Worm (Caenorhabditis elegans) whole organism, young adult: ENCODE measurements around the gene dhs-20.

Source experiments
- B0035.1 ChIP-seq: sonication (generic microtip); optimal IDR thresholded peaks from 2 replicates; lab custom pipeline; 2016; ENCODE audit warnings: missing genetic modification characterization, mild to moderate bottlenecking, missing compliant biosample characterization, missing genotype, missing genetic modification reagents
- F22D6.2 ChIP-seq: sonication (generic microtip); optimal IDR thresholded peaks from 2 replicates; lab custom pipeline; 2016; ENCODE audit warnings: mild to moderate bottlenecking, missing genetic modification characterization, missing compliant biosample characterization
- F33H1.4 ChIP-seq: fragments of 200-800 bp; sonication (Bioruptor generic); IDR thresholded peaks from 2 replicates; pipeline ENCODE4 v1.3.6; 2022; ENCODE audit warnings: missing genetic modification reagents, missing genetic modification characterization, missing compliant biosample characterization
- F49E8.2 ChIP-seq: sonication (generic microtip); optimal IDR thresholded peaks from 3 replicates; lab custom pipeline; 2017; ENCODE audit warnings: missing genetic modification characterization, mild to moderate bottlenecking, missing compliant biosample characterization, antibody characterized with exemption, moderate library complexity; ENCODE audit not compliant: insufficient read depth
- F57C9.4 ChIP-seq: sonication (generic microtip); optimal IDR thresholded peaks from 2 replicates; lab custom pipeline; 2017; ENCODE audit warnings: mild to moderate bottlenecking, missing genetic modification characterization, missing compliant biosample characterization
- K12H6.12 ChIP-seq: fragments of 200-800 bp; sonication (Bioruptor generic); optimal IDR thresholded peaks from 2 replicates; lab custom pipeline; 2018; ENCODE audit warnings: mild to moderate bottlenecking, missing genetic modification characterization, missing compliant biosample characterization
- Y53F4B.3 ChIP-seq: fragments of 200-800 bp; sonication (Bioruptor generic); IDR thresholded peaks from 2 replicates; pipeline ENCODE4 v1.3.6; 2022; ENCODE audit warnings: missing genetic modification reagents, missing genetic modification characterization, missing compliant biosample characterization
- Y67H2A.10 ChIP-seq: fragments of 200-800 bp; sonication (Bioruptor generic); conservative IDR thresholded peaks from 2 replicates; pipeline ENCODE4 v1.3.6; 2022; ENCODE audit warnings: missing genetic modification reagents, missing genetic modification characterization, missing compliant biosample characterization
- ZK185.1 ChIP-seq: sonication (generic microtip); optimal IDR thresholded peaks from 2 replicates; lab custom pipeline; 2016; ENCODE audit warnings: mild to moderate bottlenecking, missing genetic modification characterization, missing compliant biosample characterization; ENCODE audit not compliant: poor library complexity, severe bottlenecking
- akir-1 ChIP-seq: fragments of 200-800 bp; sonication (Bioruptor generic); optimal IDR thresholded peaks from 2 replicates; lab custom pipeline; 2018; ENCODE audit warnings: mild to moderate bottlenecking, missing genetic modification characterization, moderate library complexity, missing compliant biosample characterization
- ama-1 ChIP-seq, 3 experiments: fragments of 150-350 bp in 1 of 3; sonication (generic microtip) in 2 of 3; optimal IDR thresholded peaks; 2 replicates each; lab custom pipeline; 2014 to 2018; ENCODE audit warnings: missing biosample characterization in 2 of 3, missing genetic modification characterization in 2 of 3, missing genetic modification reagents in 2 of 3
- attf-3 ChIP-seq: fragments of 200-800 bp; sonication (Bioruptor generic); conservative IDR thresholded peaks from 2 replicates; pipeline ENCODE4 v1.3.6; 2022; ENCODE audit warnings: missing genetic modification reagents, missing genetic modification characterization, missing compliant biosample characterization
- attf-6 ChIP-seq: fragments of 200-800 bp; sonication (Bioruptor generic); IDR thresholded peaks from 2 replicates; pipeline ENCODE4 v1.3.6; 2022; ENCODE audit warnings: missing genetic modification reagents, missing genetic modification characterization, missing compliant biosample characterization
- bed-1 ChIP-seq: fragments of 200-800 bp; sonication (Bioruptor generic); IDR thresholded peaks from 2 replicates; pipeline ENCODE4 v1.3.6; 2022; ENCODE audit warnings: missing genetic modification reagents, missing genetic modification characterization, missing compliant biosample characterization
- ceh-79 ChIP-seq: sonication (generic microtip); optimal IDR thresholded peaks from 2 replicates; lab custom pipeline; 2017; ENCODE audit warnings: mild to moderate bottlenecking, missing genetic modification characterization, missing compliant biosample characterization
- die-1 ChIP-seq: sonication (generic microtip); optimal IDR thresholded peaks from 2 replicates; lab custom pipeline; 2016; ENCODE audit warnings: missing genotype, mild to moderate bottlenecking, missing genetic modification characterization, missing compliant biosample characterization
- efl-1 ChIP-seq: fragments of 150-350 bp; optimal IDR thresholded peaks from 2 replicates; lab custom pipeline; 2014; ENCODE audit warnings: missing biosample characterization, missing genetic modification reagents, missing genetic modification characterization
- egrh-3 ChIP-seq: fragments of 200-800 bp; sonication (Bioruptor generic); IDR thresholded peaks from 2 replicates; pipeline ENCODE4 v1.3.6; 2022; ENCODE audit warnings: missing genetic modification reagents, missing genetic modification characterization, missing compliant biosample characterization
- hmg-1.2 ChIP-seq: fragments of 200-800 bp; sonication (Bioruptor generic); IDR thresholded peaks from 2 replicates; pipeline ENCODE4 v1.3.6; 2022; ENCODE audit warnings: missing genetic modification reagents, missing genetic modification characterization, missing compliant biosample characterization
- hmg-20 ChIP-seq: fragments of 200-800 bp; sonication (Bioruptor generic); IDR thresholded peaks from 2 replicates; pipeline ENCODE4 v1.3.6; 2022; ENCODE audit warnings: missing genetic modification reagents, missing genetic modification characterization, missing compliant biosample characterization
- let-526 ChIP-seq: fragments of 200-800 bp; sonication (Bioruptor generic); IDR thresholded peaks from 2 replicates; pipeline ENCODE4 v1.3.6; 2022; ENCODE audit warnings: missing genetic modification reagents, missing genetic modification characterization, missing compliant biosample characterization
- lin-26 ChIP-seq: fragments of 200-800 bp; sonication (Bioruptor generic); IDR thresholded peaks from 2 replicates; pipeline ENCODE4 v1.3.6; 2022; ENCODE audit warnings: missing genetic modification reagents, missing genetic modification characterization, missing compliant biosample characterization
- lin-35 ChIP-seq, 3 experiments: fragments of 150-350 bp in 2 of 3; sonication (generic microtip) in 1 of 3; optimal IDR thresholded peaks; 2 replicates each; lab custom pipeline; 2014 to 2018; ENCODE audit warnings: missing biosample characterization in 3 of 3, missing genetic modification characterization in 3 of 3, missing genetic modification reagents in 3 of 3
- lin-40 ChIP-seq: sonication (generic microtip); optimal IDR thresholded peaks from 2 replicates; lab custom pipeline; 2016; ENCODE audit warnings: missing genetic modification characterization, mild to moderate bottlenecking, missing compliant biosample characterization, missing genotype, missing genetic modification reagents
- lin-54 ChIP-seq: fragments of 200-800 bp; sonication (Bioruptor generic); optimal IDR thresholded peaks from 2 replicates; lab custom pipeline; 2018; ENCODE audit warnings: mild to moderate bottlenecking, missing genetic modification characterization, missing compliant biosample characterization
- madf-6 ChIP-seq: fragments of 200-800 bp; sonication (Bioruptor generic); IDR thresholded peaks from 2 replicates; pipeline ENCODE4 v1.3.6; 2022; ENCODE audit warnings: missing genetic modification reagents, missing genetic modification characterization, missing compliant biosample characterization
- mcd-1 ChIP-seq: fragments of 200-800 bp; sonication (Bioruptor generic); IDR thresholded peaks from 2 replicates; pipeline ENCODE4 v1.3.6; 2022; ENCODE audit warnings: missing genetic modification reagents, missing genetic modification characterization, missing compliant biosample characterization
- nfya-1 ChIP-seq: sonication (generic microtip); optimal IDR thresholded peaks from 2 replicates; lab custom pipeline; 2017; ENCODE audit warnings: antibody characterized with exemption, missing compliant biosample characterization, missing genetic modification characterization, borderline replicate concordance; ENCODE audit not compliant: insufficient read depth
- nhr-27 ChIP-seq: fragments of 200-800 bp; sonication (Bioruptor generic); optimal IDR thresholded peaks from 2 replicates; lab custom pipeline; 2018; ENCODE audit warnings: mild to moderate bottlenecking, missing genetic modification characterization, moderate library complexity, missing compliant biosample characterization
- nhr-80 ChIP-seq: sonication (generic microtip); optimal IDR thresholded peaks from 2 replicates; lab custom pipeline; 2016; ENCODE audit warnings: missing genetic modification characterization, missing compliant biosample characterization
- pha-4 ChIP-seq: fragments of 150-350 bp; sonication (generic microtip); optimal IDR thresholded peaks from 2 replicates; lab custom pipeline; 2014; ENCODE audit warnings: missing biosample characterization, missing genetic modification reagents, missing genetic modification characterization
- rcor-1 ChIP-seq: fragments of 200-800 bp; sonication (Bioruptor generic); IDR thresholded peaks from 2 replicates; pipeline ENCODE4 v1.3.6; 2022; ENCODE audit warnings: missing genetic modification reagents, missing genetic modification characterization, missing compliant biosample characterization
- rec-8 ChIP-seq, 2 experiments: sonication (generic microtip); optimal IDR thresholded peaks; 2 replicates each; lab custom pipeline; 2016; ENCODE audit warnings: mild to moderate bottlenecking in 2 of 2, missing genetic modification characterization in 2 of 2, missing genetic modification reagents in 2 of 2, missing genotype in 2 of 2, missing biosample characterization in 1 of 2, missing compliant biosample characterization in 1 of 2, moderate library complexity in 1 of 2
- repo-1 ChIP-seq: sonication (generic microtip); optimal IDR thresholded peaks from 2 replicates; lab custom pipeline; 2017; ENCODE audit warnings: mild to moderate bottlenecking, missing genetic modification characterization, missing compliant biosample characterization
- snpc-1.1 ChIP-seq: sonication (generic microtip); optimal IDR thresholded peaks from 2 replicates; lab custom pipeline; 2017; ENCODE audit warnings: missing genetic modification characterization, mild to moderate bottlenecking, missing compliant biosample characterization, antibody characterized with exemption, moderate library complexity, missing genotype, missing genetic modification reagents; ENCODE audit not compliant: insufficient read depth
- snpc-4 ChIP-seq, 5 experiments: fragments of 150-350 bp in 1 of 5; sonication (generic microtip) in 4 of 5; optimal IDR thresholded peaks; 2 replicates each; lab custom pipeline; 2014 to 2018; ENCODE audit warnings: missing genetic modification characterization in 5 of 5, missing biosample characterization in 3 of 5, antibody characterized with exemption in 2 of 5, mild to moderate bottlenecking in 2 of 5, missing compliant biosample characterization in 2 of 5, missing genotype in 2 of 5, moderate library complexity in 2 of 5, missing genetic modification reagents in 1 of 5
- somi-1 ChIP-seq: fragments of 200-800 bp; sonication (Bioruptor generic); optimal IDR thresholded peaks from 2 replicates; lab custom pipeline; 2018; ENCODE audit warnings: mild to moderate bottlenecking, missing genetic modification characterization, missing compliant biosample characterization
- tlf-1 ChIP-seq: fragments of 200-800 bp; sonication (Bioruptor generic); optimal IDR thresholded peaks from 2 replicates; lab custom pipeline; 2018; ENCODE audit warnings: mild to moderate bottlenecking, missing genetic modification characterization, missing compliant biosample characterization
- unc-130 ChIP-seq: sonication (generic microtip); optimal IDR thresholded peaks from 2 replicates; lab custom pipeline; 2016; ENCODE audit warnings: missing genetic modification reagents, missing genetic modification characterization, missing compliant biosample characterization
- ztf-26 ChIP-seq: sonication (generic microtip); optimal IDR thresholded peaks from 2 replicates; lab custom pipeline; 2017; ENCODE audit warnings: missing genetic modification characterization, missing compliant biosample characterization
- ztf-3 ChIP-seq: fragments of 200-800 bp; sonication (Bioruptor generic); optimal IDR thresholded peaks from 2 replicates; lab custom pipeline; 2018; ENCODE audit warnings: mild to moderate bottlenecking, missing genetic modification characterization, missing compliant biosample characterization

The dhs-20 gene

DNA sequence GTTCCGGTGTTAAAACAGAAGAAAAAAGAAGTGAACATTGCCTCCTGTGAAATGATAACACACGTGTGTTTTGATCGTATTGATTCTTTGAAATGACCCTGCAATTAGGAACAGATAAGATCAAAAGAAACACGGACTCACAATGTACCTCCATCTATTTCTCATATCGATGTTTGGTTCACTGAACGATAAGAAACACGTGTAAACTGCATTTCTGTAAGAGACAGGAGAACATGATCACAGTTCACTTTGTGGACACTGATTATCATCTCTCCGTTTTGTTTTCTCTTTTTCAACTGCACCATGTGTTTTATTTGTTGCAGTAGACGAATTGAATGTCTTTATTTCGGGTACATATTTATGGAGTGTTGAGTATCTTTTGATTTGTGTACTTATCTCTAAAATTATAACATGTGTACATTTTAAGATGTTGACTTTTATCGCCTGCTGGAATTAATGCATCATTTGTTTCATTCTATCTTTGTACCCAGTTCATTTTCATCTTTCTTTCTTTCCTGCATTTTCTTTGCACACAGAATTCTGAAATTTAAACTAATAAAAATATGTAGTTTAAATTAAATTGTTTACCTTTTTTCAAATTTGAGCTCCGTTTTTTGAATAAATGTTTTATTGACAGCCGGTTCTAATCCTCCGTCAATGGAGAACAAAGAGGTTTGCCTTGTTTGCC lies 31.4 kb downstream of the dhs-20 start, which contains the start of the genes H12C20.7 and nhr-68 (continued):
- TF ChIP-seq egrh-3 (GFP tag; lab: Robert Waterston, UW) (no peak), ztf-3 (peak; percentile 50), lin-54 (GFP tag; lab: Kevin White, UChicago) (peak; percentile 60), snpc-1.1 (no peak), somi-1 (GFP tag; lab: Kevin White, UChicago) (peak; percentile 97), mcd-1 (GFP tag; lab: Robert Waterston, UW) (0 out of 2 replicates have a peak, but pooled peaks have one; percentile 21), Y67H2A.10 (GFP tag; lab: Robert Waterston, UW) (no peak), F49E8.2 (tag; lab: Kevin White, UChicago) (no peak)

DNA sequence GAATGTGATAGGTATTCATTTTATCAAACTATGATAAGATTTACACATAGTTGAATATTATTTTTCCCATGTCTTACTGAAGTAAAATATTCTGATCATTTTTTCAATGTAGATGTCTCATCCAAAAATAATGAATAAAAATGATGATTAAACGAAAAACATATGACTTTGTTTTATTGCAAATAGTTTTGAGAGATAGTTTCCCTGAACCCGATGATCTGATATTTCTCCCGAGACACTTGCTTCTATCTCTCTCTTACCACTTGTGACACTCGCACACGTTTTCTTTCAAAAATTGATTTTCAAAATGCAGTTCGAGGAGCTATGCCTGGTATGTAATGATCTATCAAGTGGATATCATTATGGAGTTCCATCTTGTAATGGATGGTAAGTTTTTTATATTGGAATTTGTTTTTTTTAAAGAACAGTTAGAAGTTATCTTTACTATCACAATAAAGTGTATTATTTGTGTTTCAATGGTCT lies 34.2 kb downstream of the dhs-20 start, which contains the start of the genes nhr-101 and pms-2:
nhr-101 (plus strand) TSS at position 308 of the 483 bp plus-strand sequence.
pms-2 (minus strand) TSS at position 433 of the 483 bp plus-strand sequence.
- TF ChIP-seq F22D6.2 (no peak), nhr-80 (tag; lab: Kevin White, UChicago) (peak; percentile 5), lin-26 (GFP tag; lab: Robert Waterston, UW) (no peak), rec-8 (tag; optimal IDR thresholded peaks at IDR 0.05; lab: Kevin White, UChicago) (no peak), die-1 (tag; lab: Kevin White, UChicago) (no peak), rcor-1 (GFP tag; lab: Robert Waterston, UW) (no peak), lin-40 (tag; lab: Kevin White, UChicago) (no peak)

DNA sequence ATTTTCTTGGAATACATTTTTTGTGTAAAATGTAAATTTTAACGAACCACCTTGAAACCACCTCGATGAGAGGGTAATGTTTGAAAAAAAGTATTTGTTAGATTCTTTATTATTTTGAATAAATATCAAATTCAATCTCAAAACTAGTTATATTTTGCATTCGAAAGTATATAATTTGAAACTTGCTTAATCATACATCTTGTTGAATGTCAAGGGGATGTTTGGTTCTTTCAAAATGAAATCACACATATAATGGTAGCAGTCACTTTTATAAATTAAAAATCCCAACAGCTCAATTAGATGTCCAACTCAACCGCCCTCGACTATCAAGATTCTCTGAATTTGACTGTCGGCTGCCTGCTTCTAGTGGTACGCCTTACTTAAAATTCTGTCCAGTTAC lies 39.8 kb downstream of the dhs-20 start, which contains the start of gene srx-87:
srx-87 (plus strand) TSS at position 301 of the 400 bp plus-strand sequence.
- TF ChIP-seq F57C9.4: no peak
- TF ChIP-seq attf-3: no peak
- no peak for TF ChIP-seq nfya-1 (tag; lab: Kevin White, UChicago)
- TF ChIP-seq K12H6.12 (tag; lab: Kevin White, UChicago): no peak
- TF ChIP-seq akir-1 (GFP tag; lab: Kevin White, UChicago): no peak
- no peak for TF ChIP-seq ZK185.1 (tag; lab: Kevin White, UChicago)
- no peak for TF ChIP-seq attf-6 (GFP tag; lab: Robert Waterston, UW)
- TF ChIP-seq efl-1 (GFP tag; lab: Kevin White, UChicago): no peak
- no peak for TF ChIP-seq snpc-4 (GFP tag; optimal IDR thresholded peaks at IDR 0.05; lab: Kevin White, UChicago)
- TF ChIP-seq snpc-4 (tag; optimal IDR thresholded peaks at IDR 0.05; lab: Kevin White, UChicago): no peak
- TF ChIP-seq ztf-26: no peak
- no peak for TF ChIP-seq let-526 (GFP tag; lab: Robert Waterston, UW)
- TF ChIP-seq pha-4 (tag; lab: Kevin White, UChicago): no peak

DNA sequence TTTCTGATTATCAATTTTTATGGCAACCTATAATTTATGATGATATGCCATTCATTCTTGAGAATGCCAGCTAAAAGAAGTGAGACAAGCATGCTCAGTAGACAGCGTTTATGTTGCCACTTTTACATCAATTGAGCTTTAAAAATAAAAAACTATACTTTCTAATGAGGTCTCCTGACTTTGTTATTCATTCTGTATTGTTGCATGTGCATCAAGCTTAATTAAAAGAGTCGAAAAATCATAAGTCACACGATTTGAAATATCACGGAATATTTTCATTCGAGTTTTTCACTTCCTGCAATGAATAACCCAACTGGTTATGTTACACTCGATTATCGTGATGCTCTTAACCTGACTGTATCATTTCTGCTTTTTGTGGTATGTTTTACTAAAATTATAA lies 41.7 kb downstream of the dhs-20 start, which contains the start of gene srx-86:
srx-86 (plus strand) TSS at position 301 of the 400 bp plus-strand sequence.
- TF ChIP-seq B0035.1 (tag; lab: Kevin White, UChicago) (no peak), madf-6 (GFP tag; lab: Robert Waterston, UW) (no peak), nhr-27 (tag; lab: Kevin White, UChicago) (no peak), repo-1 (tag; lab: Kevin White, UChicago) (no peak), snpc-1.1 (no peak), ceh-79 (no peak), hmg-20 (no peak), hmg-1.2 (GFP tag; lab: Robert Waterston, UW) (no peak), bed-1 (no peak), Y67H2A.10 (GFP tag; lab: Robert Waterston, UW) (no peak), tlf-1 (no peak), Y53F4B.3 (GFP tag; lab: Robert Waterston, UW) (no peak), unc-130 (GFP tag; lab: Kevin White, UChicago) (no peak), F33H1.4 (GFP tag; lab: Robert Waterston, UW) (no peak), ama-1 (optimal IDR thresholded peaks at IDR 0.05; lab: Kevin White, UChicago) (no peak), ama-1 (GFP tag; optimal IDR thresholded peaks at IDR 0.05; lab: Kevin White, UChicago) (no peak), lin-35 (GFP tag; optimal IDR thresholded peaks at IDR 0.05; lab: Kevin White, UChicago) (no peak)
- TF ChIP-seq, all 124 proteins: peak for 0
